Worm (Caenorhabditis elegans) whole organism, L4 larva: ENCODE results near the gene F41G3.3.

Experiments used
- F10B5.3 ChIP-seq: sonication (generic microtip); optimal IDR thresholded peaks from 2 replicates; lab custom pipeline; 2016; ENCODE audit warnings: mild to moderate bottlenecking, missing genetic modification characterization, missing compliant biosample characterization
- F49E8.2 ChIP-seq: sonication (generic microtip); optimal IDR thresholded peaks from 2 replicates; lab custom pipeline; 2016; ENCODE audit warnings: missing compliant biosample characterization, mild to moderate bottlenecking, missing genetic modification characterization, borderline replicate concordance
- R02D3.7 ChIP-seq: fragments of 150-350 bp; sonication (generic microtip); optimal IDR thresholded peaks from 3 replicates; lab custom pipeline; 2014; ENCODE audit warnings: missing biosample characterization, missing genetic modification characterization
- T20F7.1 ChIP-seq: fragments of 200-800 bp; sonication (Bioruptor generic); optimal IDR thresholded peaks from 2 replicates; lab custom pipeline; 2018; ENCODE audit warnings: mild to moderate bottlenecking, missing genetic modification characterization, missing compliant biosample characterization
- Y48G9A.11 ChIP-seq: fragments of 200-800 bp; sonication (Bioruptor generic); IDR thresholded peaks from 2 replicates; pipeline ENCODE4 v1.3.6; 2022; ENCODE audit warnings: missing genetic modification reagents, missing genetic modification characterization, missing compliant biosample characterization
- Y5F2A.4 ChIP-seq: fragments of 200-800 bp; sonication (Bioruptor generic); optimal IDR thresholded peaks from 2 replicates; lab custom pipeline; 2018; ENCODE audit warnings: mild to moderate bottlenecking, missing genetic modification characterization, missing compliant biosample characterization
- ZK546.5 ChIP-seq, 2 experiments: sonication (generic microtip); optimal IDR thresholded peaks; 2 replicates each; lab custom pipeline; 2017; ENCODE audit warnings: missing biosample characterization in 2 of 2, missing genetic modification characterization in 2 of 2
- aha-1 ChIP-seq: fragments of 150-350 bp; peaks from one replicate; lab custom pipeline; 2014; ENCODE audit warnings: missing biosample characterization, missing genetic modification characterization
- aly-2 ChIP-seq: sonication (generic microtip); optimal IDR thresholded peaks from 2 replicates; lab custom pipeline; 2018; ENCODE audit warnings: missing biosample characterization, missing genetic modification characterization
- attf-4 ChIP-seq: sonication (generic microtip); optimal IDR thresholded peaks from 3 replicates; lab custom pipeline; 2017; ENCODE audit warnings: missing biosample characterization, missing genetic modification characterization
- ceh-32 ChIP-seq: sonication (generic microtip); optimal IDR thresholded peaks from 2 replicates; lab custom pipeline; 2016; ENCODE audit warnings: mild to moderate bottlenecking, missing genetic modification characterization, missing compliant biosample characterization; ENCODE audit not compliant: poor library complexity
- ceh-62 ChIP-seq: sonication (generic microtip); optimal IDR thresholded peaks from 2 replicates; lab custom pipeline; 2017; ENCODE audit warnings: missing biosample characterization, missing genetic modification characterization
- ces-1 ChIP-seq: fragments of 150-350 bp; sonication (generic microtip); optimal IDR thresholded peaks from 4 replicates; lab custom pipeline; 2014; ENCODE audit warnings: missing biosample characterization, missing genetic modification reagents, missing genetic modification characterization
- cey-2 ChIP-seq: sonication (generic microtip); optimal IDR thresholded peaks from 3 replicates; lab custom pipeline; 2017; ENCODE audit warnings: missing genetic modification characterization, mild to moderate bottlenecking, missing compliant biosample characterization, antibody characterized with exemption, borderline replicate concordance; ENCODE audit not compliant: insufficient read depth
- ctbp-1 ChIP-seq: fragments of 200-800 bp; sonication (Bioruptor generic); IDR thresholded peaks from 2 replicates; pipeline ENCODE4 v1.3.6; 2022; ENCODE audit warnings: missing genetic modification reagents, missing genetic modification characterization, missing compliant biosample characterization
- daf-16 ChIP-seq, 3 experiments: sonication (generic microtip); optimal IDR thresholded peaks; 2 replicates each; lab custom pipeline; 2016 to 2017; ENCODE audit warnings: missing genetic modification characterization in 3 of 3, missing genetic modification reagents in 3 of 3, mild to moderate bottlenecking in 2 of 3, missing compliant biosample characterization in 2 of 3, missing biosample characterization in 1 of 3, moderate library complexity in 1 of 3
- daf-8 ChIP-seq: fragments of 200-800 bp; sonication (Bioruptor generic); IDR thresholded peaks from 2 replicates; pipeline ENCODE4 v1.3.6; 2022; ENCODE audit warnings: missing genetic modification characterization, missing compliant biosample characterization
- dmd-8 ChIP-seq: fragments of 200-800 bp; sonication (Bioruptor generic); IDR thresholded peaks from 2 replicates; pipeline ENCODE4 v1.3.6; 2022; ENCODE audit warnings: missing genetic modification characterization, missing compliant biosample characterization
- duxl-1 ChIP-seq: sonication (generic microtip); optimal IDR thresholded peaks from 2 replicates; lab custom pipeline; 2016; ENCODE audit warnings: mild to moderate bottlenecking, missing genetic modification characterization, moderate library complexity, missing compliant biosample characterization; ENCODE audit not compliant: poor library complexity
- fkh-10 ChIP-seq: fragments of 150-350 bp; optimal IDR thresholded peaks from 2 replicates; lab custom pipeline; 2014; ENCODE audit warnings: missing biosample characterization, missing genetic modification reagents, missing genetic modification characterization
- hmg-1.1 ChIP-seq: fragments of 200-800 bp; sonication (Bioruptor generic); IDR thresholded peaks from 2 replicates; pipeline ENCODE4 v1.3.6; 2022; ENCODE audit warnings: missing genetic modification reagents, missing genetic modification characterization, missing compliant biosample characterization
- lin-29 ChIP-seq: fragments of 200-800 bp; sonication (Bioruptor generic); IDR thresholded peaks from 2 replicates; pipeline ENCODE4 v1.3.6; 2022; ENCODE audit warnings: missing genetic modification reagents, missing genetic modification characterization, missing compliant biosample characterization
- lin-38 ChIP-seq: fragments of 200-800 bp; sonication (Bioruptor generic); IDR thresholded peaks from 2 replicates; pipeline ENCODE4 v1.3.6; 2022; ENCODE audit warnings: missing genetic modification reagents, missing genetic modification characterization, missing compliant biosample characterization
- lin-39 ChIP-seq: fragments of 150-350 bp; optimal IDR thresholded peaks from 2 replicates; lab custom pipeline; 2014; ENCODE audit warnings: missing biosample characterization, missing genetic modification reagents, missing genetic modification characterization
- madf-5 ChIP-seq, 2 experiments: fragments of 200-800 bp; sonication (Bioruptor generic); IDR thresholded peaks; 2 replicates each; pipeline ENCODE4 v1.3.6; 2022; ENCODE audit warnings: missing compliant biosample characterization in 2 of 2, missing genetic modification characterization in 2 of 2
- mdl-1 ChIP-seq, 2 experiments: fragments of 150-350 bp in 1 of 2; sonication (generic microtip) in 1 of 2; optimal IDR thresholded peaks; 2 replicates each; lab custom pipeline; 2014 to 2017; ENCODE audit warnings: missing biosample characterization in 2 of 2, missing genetic modification characterization in 2 of 2
- mes-2 ChIP-seq: sonication (generic microtip); optimal IDR thresholded peaks from 2 replicates; lab custom pipeline; 2016; ENCODE audit warnings: missing genotype, mild to moderate bottlenecking, missing genetic modification characterization, missing compliant biosample characterization; ENCODE audit not compliant: poor library complexity, severe bottlenecking
- nhr-11 ChIP-seq: fragments of 150-350 bp; optimal IDR thresholded peaks from 2 replicates; lab custom pipeline; 2014; ENCODE audit warnings: missing biosample characterization, missing genetic modification characterization
- nhr-28 ChIP-seq: fragments of 150-350 bp; optimal IDR thresholded peaks from 2 replicates; lab custom pipeline; 2014; ENCODE audit warnings: missing biosample characterization, missing genetic modification characterization
- nhr-48 ChIP-seq: sonication (generic microtip); optimal IDR thresholded peaks from 2 replicates; lab custom pipeline; 2016; ENCODE audit warnings: mild to moderate bottlenecking, missing genetic modification characterization, missing compliant biosample characterization
- nhr-6 ChIP-seq: fragments of 150-350 bp; optimal IDR thresholded peaks from 2 replicates; lab custom pipeline; 2014; ENCODE audit warnings: missing biosample characterization, missing genetic modification characterization
- pha-4 ChIP-seq, 2 experiments: fragments of 150-350 bp in 1 of 2; fragments of 200-800 bp in 1 of 2; sonication (Bioruptor generic) in 1 of 2; IDR thresholded peaks in 1 of 2; optimal IDR thresholded peaks in 1 of 2; 2 replicates each; pipeline versions ENCODE4 v1.3.6 to Lab custom; 2014 to 2022; ENCODE audit warnings: missing genetic modification characterization in 2 of 2, missing genetic modification reagents in 2 of 2, missing biosample characterization in 1 of 2, missing compliant biosample characterization in 1 of 2
- pqm-1 ChIP-seq: sonication (generic microtip); optimal IDR thresholded peaks from 2 replicates; lab custom pipeline; 2017; ENCODE audit warnings: missing biosample characterization, missing genetic modification characterization
- rbr-2 ChIP-seq: sonication (generic microtip); optimal IDR thresholded peaks from 2 replicates; lab custom pipeline; 2016; ENCODE audit warnings: missing genotype, missing genetic modification characterization, missing compliant biosample characterization
- sdz-12 ChIP-seq: fragments of 200-800 bp; sonication (Bioruptor generic); optimal IDR thresholded peaks from 2 replicates; lab custom pipeline; 2018; ENCODE audit warnings: mild to moderate bottlenecking, missing genetic modification characterization, missing compliant biosample characterization
- skn-1 ChIP-seq: fragments of 150-350 bp; optimal IDR thresholded peaks from 2 replicates; lab custom pipeline; 2014; ENCODE audit warnings: missing biosample characterization, missing genetic modification characterization
- tag-97 ChIP-seq: fragments of 200-800 bp; sonication (Bioruptor generic); IDR thresholded peaks from 2 replicates; pipeline ENCODE4 v1.3.6; 2022; ENCODE audit warnings: missing genetic modification characterization, missing compliant biosample characterization
- unc-62 ChIP-seq, 3 experiments: fragments of 150-350 bp in 1 of 3; sonication (generic microtip); optimal IDR thresholded peaks in 2 of 3; peaks in 1 of 3; 1 replicate in 1 of 3; 2 replicates in 2 of 3; lab custom pipeline; 2014 to 2017; ENCODE audit warnings: missing biosample characterization in 3 of 3, missing genetic modification characterization in 3 of 3, missing genetic modification reagents in 3 of 3, missing genotype in 1 of 3
- vab-7 ChIP-seq: fragments of 200-800 bp; sonication (Bioruptor generic); IDR thresholded peaks from 2 replicates; pipeline ENCODE4 v1.3.6; 2022; ENCODE audit warnings: missing genetic modification reagents, missing genetic modification characterization, missing compliant biosample characterization
- zag-1 ChIP-seq: fragments of 150-350 bp; optimal IDR thresholded peaks from 2 replicates; lab custom pipeline; 2014; ENCODE audit warnings: missing biosample characterization, missing genetic modification characterization
- zfp-3 ChIP-seq: fragments of 200-800 bp; sonication (Bioruptor generic); conservative IDR thresholded peaks from 2 replicates; pipeline ENCODE4 v1.3.6; 2022; ENCODE audit warnings: missing genetic modification reagents, missing genetic modification characterization, missing compliant biosample characterization
- zip-11 ChIP-seq: fragments of 200-800 bp; sonication (Bioruptor generic); IDR thresholded peaks from 2 replicates; pipeline ENCODE4 v1.3.6; 2022; ENCODE audit warnings: missing genetic modification characterization, missing compliant biosample characterization
- ztf-11 ChIP-seq: fragments of 150-350 bp; optimal IDR thresholded peaks from 2 replicates; lab custom pipeline; 2014; ENCODE audit warnings: missing biosample characterization, missing genetic modification characterization

The F41G3.3 gene

ce11 chrII:6721581-6721980, 34.8 kb upstream of the F41G3.3 start (continued):
- TF ChIP-seq T20F7.1 (no peak), ctbp-1 (GFP tag; lab: Robert Waterston, UW) (0 out of 2 replicates have a peak, but pooled peaks have one; percentile 38), zfp-3 (GFP tag; lab: Robert Waterston, UW) (no peak), nhr-11 (tag; lab: Kevin White, UChicago) (no peak), nhr-48 (tag; lab: Kevin White, UChicago) (no peak), Y5F2A.4 (GFP tag; lab: Kevin White, UChicago) (no peak), unc-62 (GFP tag; optimal IDR thresholded peaks at IDR 0.05 in 1 of 2; lab: Kevin White, UChicago) (no peak), unc-62 (tag; optimal IDR thresholded peaks at IDR 0.05; lab: Kevin White, UChicago) (no peak), vab-7 (GFP tag; lab: Robert Waterston, UW) (peak; percentile 72; the same call in 1 of the 2 replicates), ztf-11 (tag; lab: Kevin White, UChicago) (no peak), ces-1 (GFP tag; lab: Kevin White, UChicago) (no peak), aha-1 (tag; lab: Kevin White, UChicago) (no peak), cey-2 (tag; lab: Kevin White, UChicago) (no peak), F49E8.2 (tag; lab: Kevin White, UChicago) (no peak), aly-2 (no peak), duxl-1 (tag; lab: Kevin White, UChicago) (no peak)
- TF ChIP-seq, all 104 proteins: peak for 23

- no peak for TF ChIP-seq pqm-1
- peak in 1 of 2 experiments; percentile 69 for TF ChIP-seq unc-62 (GFP tag; optimal IDR thresholded peaks at IDR 0.05 in 1 of 2; lab: Kevin White, UChicago)
- TF ChIP-seq unc-62 (tag; optimal IDR thresholded peaks at IDR 0.05; lab: Kevin White, UChicago): no peak
These were observed 29.5 kb upstream of the F41G3.3 start for ce11 chrII:6726814-6727213.

DNA sequence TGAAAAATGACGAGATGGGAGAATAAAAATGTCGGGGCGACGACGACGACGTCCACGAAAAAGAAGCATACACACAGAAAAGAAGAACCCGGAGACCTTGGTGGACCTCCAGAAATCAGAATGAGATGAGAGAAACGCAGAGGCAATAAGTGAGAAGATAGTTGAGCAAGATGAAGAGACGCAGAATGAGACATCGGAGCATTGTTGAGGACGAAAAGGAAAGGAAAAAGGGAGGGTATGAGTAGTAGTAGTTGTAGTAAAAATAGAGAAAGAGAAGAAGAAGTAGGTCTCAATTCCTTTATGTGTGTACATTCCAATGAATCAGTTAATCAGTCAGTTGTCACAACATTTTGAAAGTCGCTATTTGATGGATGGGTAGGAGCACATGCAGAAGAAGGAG, 27.0 kb upstream of the F41G3.3 start, which contains the start of gene T14B4.8:
T14B4.8 (minus strand) TSS at position 60 of the 400 bp plus-strand sequence.
- no peak for TF ChIP-seq attf-4 (tag; lab: Kevin White, UChicago)
- peak; percentile 38; the same call in 1 of the 2 replicates for TF ChIP-seq hmg-1.1 (GFP tag; lab: Robert Waterston, UW)
- no peak for TF ChIP-seq Y48G9A.11
- peak; percentile 22 for TF ChIP-seq fkh-10
- no peak for TF ChIP-seq mes-2 (tag; lab: Kevin White, UChicago)
- TF ChIP-seq lin-29 (GFP tag; lab: Robert Waterston, UW): no peak
- TF ChIP-seq rbr-2 (tag; lab: Kevin White, UChicago): no peak
- no peak for TF ChIP-seq lin-38 (GFP tag; lab: Robert Waterston, UW)
- TF ChIP-seq madf-5 (GFP tag; IDR thresholded peaks at IDR 0.05; lab: Robert Waterston, UW): no peak
- no peak for TF ChIP-seq tag-97 (GFP tag; lab: Robert Waterston, UW)
- no peak for TF ChIP-seq R02D3.7 (tag; lab: Kevin White, UChicago)
- TF ChIP-seq zip-11: no peak
- TF ChIP-seq mdl-1 (tag; optimal IDR thresholded peaks at IDR 0.05; lab: Kevin White, UChicago): no peak
- no peak for TF ChIP-seq ceh-32 (tag; lab: Kevin White, UChicago)
- TF ChIP-seq daf-16 (GFP tag; optimal IDR thresholded peaks at IDR 0.05; lab: Kevin White, UChicago): no peak
- TF ChIP-seq daf-16 (tag; optimal IDR thresholded peaks at IDR 0.05; lab: Kevin White, UChicago): no peak
- peak in 1 of 2 experiments; percentile 94 for TF ChIP-seq unc-62 (GFP tag; optimal IDR thresholded peaks at IDR 0.05 in 1 of 2; lab: Kevin White, UChicago)
- no peak for TF ChIP-seq unc-62 (tag; optimal IDR thresholded peaks at IDR 0.05; lab: Kevin White, UChicago)
- TF ChIP-seq, all 104 proteins: peak for 3

ce11 chrII:6733718-6734117, 22.6 kb upstream of the F41G3.3 start, which contains the start of gene T14B4.9:
TSS of gene T14B4.9 (minus strand) at chrII:6733818.
- TF ChIP-seq ZK546.5 (tag; optimal IDR thresholded peaks at IDR 0.05; lab: Kevin White, UChicago) (no peak), mes-2 (tag; lab: Kevin White, UChicago) (no peak), lin-38 (GFP tag; lab: Robert Waterston, UW) (no peak), lin-39 (tag; lab: Kevin White, UChicago) (no peak), skn-1 (no peak), fkh-10 (no peak), pha-4 (GFP tag; IDR thresholded peaks at IDR 0.05; lab: Robert Waterston, UW) (no peak), pha-4 (tag; optimal IDR thresholded peaks at IDR 0.05; lab: Kevin White, UChicago) (no peak), nhr-28 (tag; lab: Kevin White, UChicago) (no peak), zag-1 (tag; lab: Kevin White, UChicago) (no peak), daf-8 (GFP tag; lab: Robert Waterston, UW) (no peak), sdz-12 (no peak), Y5F2A.4 (GFP tag; lab: Kevin White, UChicago) (no peak), nhr-6 (tag; lab: Kevin White, UChicago) (no peak), ceh-62 (tag; lab: Kevin White, UChicago) (no peak), dmd-8 (GFP tag; lab: Robert Waterston, UW) (no peak), F10B5.3 (tag; lab: Kevin White, UChicago) (no peak), attf-4 (tag; lab: Kevin White, UChicago) (no peak)
